Worm (Caenorhabditis elegans): ENCODE data around the gene srbc-78.

ce11 chrV:20464778-20465177, 24.2 kb downstream of the srbc-78 start:
- no peak for TF ChIP-seq him-1 (tag; optimal IDR thresholded peaks at IDR 0.05)
- TF ChIP-seq dao-5 (tag; optimal IDR thresholded peaks at IDR 0.05) = no peak

Data from whole organism, L4/young adult.